Worm (Caenorhabditis elegans) whole organism, young adult: ENCODE data around the gene F48C5.2.
A peak's percentile ranks its signal among the peaks of the same experiment; 100 is the strongest.

Experiments used
- B0019.2 ChIP-seq: fragments of 200-800 bp; sonication (Bioruptor generic); conservative IDR thresholded peaks from 2 replicates; pipeline ENCODE4 v1.3.6; 2022; ENCODE audit warnings: missing genetic modification reagents, missing genetic modification characterization, missing compliant biosample characterization
- B0336.3 ChIP-seq: fragments of 200-800 bp; sonication (Bioruptor generic); IDR thresholded peaks from 2 replicates; pipeline ENCODE4 v1.3.6; 2022; ENCODE audit warnings: missing genetic modification characterization, missing compliant biosample characterization
- D2030.7 ChIP-seq: fragments of 200-800 bp; sonication (Bioruptor generic); IDR thresholded peaks from 2 replicates; pipeline ENCODE4 v1.3.6; 2022; ENCODE audit warnings: missing genetic modification reagents, missing genetic modification characterization, missing compliant biosample characterization
- F10E7.11 ChIP-seq: sonication (generic microtip); optimal IDR thresholded peaks from 2 replicates; lab custom pipeline; 2017; ENCODE audit warnings: mild to moderate bottlenecking, missing genetic modification characterization, moderate library complexity, missing compliant biosample characterization
- F23B12.7 ChIP-seq: sonication (generic microtip); optimal IDR thresholded peaks from 2 replicates; lab custom pipeline; 2017; ENCODE audit warnings: missing genetic modification characterization, mild to moderate bottlenecking, missing compliant biosample characterization, antibody characterized with exemption, moderate library complexity; ENCODE audit not compliant: insufficient read depth
- F33H1.4 ChIP-seq: fragments of 200-800 bp; sonication (Bioruptor generic); IDR thresholded peaks from 2 replicates; pipeline ENCODE4 v1.3.6; 2022; ENCODE audit warnings: missing genetic modification reagents, missing genetic modification characterization, missing compliant biosample characterization
- F37B4.10 ChIP-seq: fragments of 200-800 bp; sonication (Bioruptor generic); IDR thresholded peaks from 2 replicates; pipeline ENCODE4 v1.3.6; 2022; ENCODE audit warnings: missing genetic modification characterization, missing compliant biosample characterization
- F52B5.7 ChIP-seq: sonication (generic microtip); optimal IDR thresholded peaks from 2 replicates; lab custom pipeline; 2016; ENCODE audit warnings: mild to moderate bottlenecking, missing genetic modification characterization, missing compliant biosample characterization
- F57C9.4 ChIP-seq: sonication (generic microtip); optimal IDR thresholded peaks from 2 replicates; lab custom pipeline; 2017; ENCODE audit warnings: mild to moderate bottlenecking, missing genetic modification characterization, missing compliant biosample characterization
- T07F8.4 ChIP-seq: sonication (generic microtip); optimal IDR thresholded peaks from 2 replicates; lab custom pipeline; 2016; ENCODE audit warnings: mild to moderate bottlenecking, missing genetic modification characterization, moderate library complexity, missing compliant biosample characterization
- T26A5.8 ChIP-seq: sonication (generic microtip); optimal IDR thresholded peaks from 2 replicates; lab custom pipeline; 2016; ENCODE audit warnings: missing genetic modification characterization, missing compliant biosample characterization
- Y53F4B.3 ChIP-seq: fragments of 200-800 bp; sonication (Bioruptor generic); IDR thresholded peaks from 2 replicates; pipeline ENCODE4 v1.3.6; 2022; ENCODE audit warnings: missing genetic modification reagents, missing genetic modification characterization, missing compliant biosample characterization
- Y53G8AR.9 ChIP-seq: fragments of 200-800 bp; sonication (Bioruptor generic); conservative IDR thresholded peaks from 2 replicates; pipeline ENCODE4 v1.3.6; 2022; ENCODE audit warnings: missing genetic modification reagents, missing genetic modification characterization, missing compliant biosample characterization
- Y56A3A.18 ChIP-seq: fragments of 200-800 bp; sonication (Bioruptor generic); IDR thresholded peaks from 2 replicates; pipeline ENCODE4 v1.3.6; 2022; ENCODE audit warnings: missing genetic modification reagents, missing genetic modification characterization, missing compliant biosample characterization
- Y79H2A.3 ChIP-seq: fragments of 200-800 bp; sonication (Bioruptor generic); conservative IDR thresholded peaks from 2 replicates; pipeline ENCODE4 v1.3.6; 2022; ENCODE audit warnings: missing genetic modification reagents, missing genetic modification characterization, missing compliant biosample characterization
- Y95B8A.8 ChIP-seq: fragments of 200-800 bp; sonication (Bioruptor generic); IDR thresholded peaks from 2 replicates; pipeline ENCODE4 v1.3.6; 2022; ENCODE audit warnings: missing genetic modification reagents, missing genetic modification characterization, missing compliant biosample characterization
- aptf-3 ChIP-seq: fragments of 200-800 bp; sonication (Bioruptor generic); IDR thresholded peaks from 2 replicates; pipeline ENCODE4 v1.3.6; 2022; ENCODE audit warnings: missing genetic modification characterization, missing compliant biosample characterization
- cebp-1 ChIP-seq, 2 experiments: fragments of 200-800 bp in 1 of 2; sonication (Bioruptor generic) in 1 of 2; sonication (generic microtip) in 1 of 2; IDR thresholded peaks in 1 of 2; optimal IDR thresholded peaks in 1 of 2; 2 replicates each; pipeline versions ENCODE4 v1.3.6 to Lab custom; 2017 to 2022; ENCODE audit warnings: missing compliant biosample characterization in 2 of 2, missing genetic modification characterization in 2 of 2, mild to moderate bottlenecking in 1 of 2, missing genetic modification reagents in 1 of 2, moderate library complexity in 1 of 2
- ceh-40 ChIP-seq: fragments of 200-800 bp; sonication (Bioruptor generic); IDR thresholded peaks from 2 replicates; pipeline ENCODE4 v1.3.6; 2022; ENCODE audit warnings: missing genetic modification characterization, missing compliant biosample characterization
- ceh-58 ChIP-seq: fragments of 200-800 bp; sonication (Bioruptor generic); IDR thresholded peaks from 2 replicates; pipeline ENCODE4 v1.3.6; 2022; ENCODE audit warnings: missing genetic modification characterization, missing compliant biosample characterization
- ceh-79 ChIP-seq: sonication (generic microtip); optimal IDR thresholded peaks from 2 replicates; lab custom pipeline; 2017; ENCODE audit warnings: mild to moderate bottlenecking, missing genetic modification characterization, missing compliant biosample characterization
- chd-7 ChIP-seq: sonication (generic microtip); optimal IDR thresholded peaks from 2 replicates; lab custom pipeline; 2016; ENCODE audit warnings: mild to moderate bottlenecking, missing genetic modification characterization, moderate library complexity, missing compliant biosample characterization
- efl-1 ChIP-seq: fragments of 150-350 bp; optimal IDR thresholded peaks from 2 replicates; lab custom pipeline; 2014; ENCODE audit warnings: missing biosample characterization, missing genetic modification reagents, missing genetic modification characterization
- egl-18 ChIP-seq: fragments of 200-800 bp; sonication (Bioruptor generic); IDR thresholded peaks from 2 replicates; pipeline ENCODE4 v1.3.6; 2022; ENCODE audit warnings: missing genetic modification reagents, missing genetic modification characterization, missing compliant biosample characterization
- egl-44 ChIP-seq: fragments of 200-800 bp; sonication (Bioruptor generic); IDR thresholded peaks from 2 replicates; pipeline ENCODE4 v1.3.6; 2022; ENCODE audit warnings: missing genetic modification reagents, missing genetic modification characterization, missing compliant biosample characterization
- ekl-4 ChIP-seq: fragments of 200-800 bp; sonication (Bioruptor generic); IDR thresholded peaks from 2 replicates; pipeline ENCODE4 v1.3.6; 2022; ENCODE audit warnings: missing genetic modification reagents, missing genetic modification characterization, missing compliant biosample characterization
- ets-4 ChIP-seq: fragments of 200-800 bp; sonication (Bioruptor generic); optimal IDR thresholded peaks from 2 replicates; lab custom pipeline; 2018; ENCODE audit warnings: mild to moderate bottlenecking, missing genetic modification characterization, missing compliant biosample characterization
- hlh-26 ChIP-seq: fragments of 200-800 bp; sonication (Bioruptor generic); conservative IDR thresholded peaks from 2 replicates; pipeline ENCODE4 v1.3.6; 2022; ENCODE audit warnings: missing genetic modification reagents, missing genetic modification characterization, missing compliant biosample characterization
- hrde-1 ChIP-seq: sonication (generic microtip); optimal IDR thresholded peaks from 2 replicates; lab custom pipeline; 2016; ENCODE audit warnings: missing genetic modification characterization, mild to moderate bottlenecking, missing compliant biosample characterization, moderate library complexity, missing genotype, missing genetic modification reagents, borderline replicate concordance
- lin-54 ChIP-seq: fragments of 200-800 bp; sonication (Bioruptor generic); optimal IDR thresholded peaks from 2 replicates; lab custom pipeline; 2018; ENCODE audit warnings: mild to moderate bottlenecking, missing genetic modification characterization, missing compliant biosample characterization
- madf-6 ChIP-seq: fragments of 200-800 bp; sonication (Bioruptor generic); IDR thresholded peaks from 2 replicates; pipeline ENCODE4 v1.3.6; 2022; ENCODE audit warnings: missing genetic modification reagents, missing genetic modification characterization, missing compliant biosample characterization
- madf-8 ChIP-seq: fragments of 200-800 bp; sonication (Bioruptor generic); conservative IDR thresholded peaks from 2 replicates; pipeline ENCODE4 v1.3.6; 2022; ENCODE audit warnings: missing genetic modification reagents, missing genetic modification characterization, missing compliant biosample characterization
- mes-4 ChIP-seq: sonication (generic microtip); optimal IDR thresholded peaks from 2 replicates; lab custom pipeline; 2016; ENCODE audit warnings: missing genotype, missing genetic modification characterization, missing compliant biosample characterization
- nfya-1 ChIP-seq: sonication (generic microtip); optimal IDR thresholded peaks from 2 replicates; lab custom pipeline; 2017; ENCODE audit warnings: antibody characterized with exemption, missing compliant biosample characterization, missing genetic modification characterization, borderline replicate concordance; ENCODE audit not compliant: insufficient read depth
- nfyb-1 ChIP-seq: fragments of 200-800 bp; sonication (Bioruptor generic); IDR thresholded peaks from 2 replicates; pipeline ENCODE4 v1.3.6; 2022; ENCODE audit warnings: missing genetic modification reagents, missing genetic modification characterization, missing compliant biosample characterization
- nhr-120 ChIP-seq: fragments of 200-800 bp; sonication (Bioruptor generic); IDR thresholded peaks from 2 replicates; pipeline ENCODE4 v1.3.6; 2022; ENCODE audit warnings: missing genetic modification characterization, missing compliant biosample characterization
- nhr-27 ChIP-seq: fragments of 200-800 bp; sonication (Bioruptor generic); optimal IDR thresholded peaks from 2 replicates; lab custom pipeline; 2018; ENCODE audit warnings: mild to moderate bottlenecking, missing genetic modification characterization, moderate library complexity, missing compliant biosample characterization
- nhr-90 ChIP-seq: sonication (generic microtip); optimal IDR thresholded peaks from 2 replicates; lab custom pipeline; 2016; ENCODE audit warnings: missing genotype, mild to moderate bottlenecking, missing genetic modification characterization, missing compliant biosample characterization
- pbrm-1 ChIP-seq: fragments of 200-800 bp; sonication (Bioruptor generic); IDR thresholded peaks from 2 replicates; pipeline ENCODE4 v1.3.6; 2022; ENCODE audit warnings: missing genetic modification reagents, missing genetic modification characterization, missing compliant biosample characterization
- pha-4 ChIP-seq: fragments of 150-350 bp; sonication (generic microtip); optimal IDR thresholded peaks from 2 replicates; lab custom pipeline; 2014; ENCODE audit warnings: missing biosample characterization, missing genetic modification reagents, missing genetic modification characterization
- rpc-1 ChIP-seq, 2 experiments: fragments of 150-350 bp in 1 of 2; sonication (generic microtip) in 1 of 2; optimal IDR thresholded peaks; 2 replicates each; lab custom pipeline; 2014 to 2018; ENCODE audit warnings: missing biosample characterization in 1 of 2, missing genetic modification characterization in 1 of 2, missing genetic modification reagents in 1 of 2, missing genotype in 1 of 2
- sea-2 ChIP-seq: fragments of 200-800 bp; sonication (Bioruptor generic); IDR thresholded peaks from 2 replicates; pipeline ENCODE4 v1.3.6; 2022; ENCODE audit warnings: missing genetic modification characterization, missing compliant biosample characterization
- snpc-3.4 ChIP-seq: sonication (generic microtip); optimal IDR thresholded peaks from 2 replicates; lab custom pipeline; 2017; ENCODE audit warnings: missing genetic modification characterization, mild to moderate bottlenecking, missing compliant biosample characterization, antibody characterized with exemption, moderate library complexity, missing genotype, missing genetic modification reagents
- sptf-2 ChIP-seq: fragments of 200-800 bp; sonication (Bioruptor generic); optimal IDR thresholded peaks from 2 replicates; lab custom pipeline; 2018; ENCODE audit warnings: mild to moderate bottlenecking, missing genetic modification characterization, missing compliant biosample characterization
- tbp1 ChIP-seq: fragments of 200-800 bp; sonication (Bioruptor generic); optimal IDR thresholded peaks from 2 replicates; lab custom pipeline; 2018; ENCODE audit warnings: mild to moderate bottlenecking, missing genetic modification characterization, missing compliant biosample characterization
- tbx-9 ChIP-seq: sonication (generic microtip); optimal IDR thresholded peaks from 2 replicates; lab custom pipeline; 2016; ENCODE audit warnings: borderline replicate concordance, missing genetic modification characterization, inconsistent platforms, missing compliant biosample characterization
- unc-62 ChIP-seq: fragments of 150-350 bp; optimal IDR thresholded peaks from 2 replicates; lab custom pipeline; 2014; ENCODE audit warnings: missing biosample characterization, missing genetic modification reagents, missing genetic modification characterization
- zfh-2 ChIP-seq: fragments of 200-800 bp; sonication (Bioruptor generic); conservative IDR thresholded peaks from 2 replicates; pipeline ENCODE4 v1.3.6; 2022; ENCODE audit warnings: missing genetic modification reagents, missing genetic modification characterization, missing compliant biosample characterization

Gene F48C5.2

ce11 chrX:11471893-11472292 is 17.8 kb upstream of the F48C5.2 start (continued):
- TF ChIP-seq Y95B8A.8 (GFP tag; lab: Robert Waterston, UW), result peak; percentile 71; the same call in 1 of the 2 replicates
- TF ChIP-seq lin-54, result no peak
- TF ChIP-seq ekl-4 (GFP tag; lab: Robert Waterston, UW), result 0 out of 2 replicates have a peak, but pooled peaks have one; percentile 32
- peak; percentile 79 for TF ChIP-seq nfyb-1 (GFP tag; lab: Robert Waterston, UW)
- no peak for TF ChIP-seq D2030.7 (GFP tag; lab: Robert Waterston, UW)
- no peak for TF ChIP-seq ceh-79 (tag; lab: Kevin White, UChicago)
- TF ChIP-seq F10E7.11 (tag; lab: Kevin White, UChicago), result no peak
- TF ChIP-seq ceh-58, result no peak
- TF ChIP-seq nfya-1 (tag; lab: Kevin White, UChicago), result no peak
- TF ChIP-seq egl-44 (GFP tag; lab: Robert Waterston, UW), result 0 out of 2 replicates have a peak, but pooled peaks have one; percentile 31
- TF ChIP-seq ceh-40 (GFP tag; lab: Robert Waterston, UW), result no peak
- TF ChIP-seq rpc-1 (optimal IDR thresholded peaks at IDR 0.05; lab: Kevin White, UChicago), result no peak
- TF ChIP-seq rpc-1 (tag; optimal IDR thresholded peaks at IDR 0.05; lab: Kevin White, UChicago), result no peak
- no peak for TF ChIP-seq hlh-26
- TF ChIP-seq pha-4, result no peak
- no peak for TF ChIP-seq cebp-1 (GFP tag; IDR thresholded peaks at IDR 0.05; lab: Robert Waterston, UW)
- peak; percentile 71 for TF ChIP-seq cebp-1 (tag; optimal IDR thresholded peaks at IDR 0.05; lab: Kevin White, UChicago)
- no peak for TF ChIP-seq T26A5.8
- TF ChIP-seq sptf-2 (GFP tag; lab: Kevin White, UChicago), result no peak
- TF ChIP-seq egl-18 (GFP tag; lab: Robert Waterston, UW), result no peak
- no peak for TF ChIP-seq aptf-3 (GFP tag; lab: Robert Waterston, UW)
- TF ChIP-seq F33H1.4 (GFP tag; lab: Robert Waterston, UW), result no peak
- TF ChIP-seq B0336.3 (GFP tag; lab: Robert Waterston, UW), result peak; percentile 44; the same call in 1 of the 2 replicates
- TF ChIP-seq Y56A3A.18 (GFP tag; lab: Robert Waterston, UW), result no peak
- TF ChIP-seq tbp1 (GFP tag; lab: Kevin White, UChicago), result peak; percentile 18
- no peak for TF ChIP-seq sea-2 (GFP tag; lab: Robert Waterston, UW)
- TF ChIP-seq madf-6 (GFP tag; lab: Robert Waterston, UW), result no peak
- TF ChIP-seq nhr-27 (tag; lab: Kevin White, UChicago), result no peak
- peak; percentile 45 for TF ChIP-seq F52B5.7 (tag; lab: Kevin White, UChicago)
- no peak for TF ChIP-seq snpc-3.4 (tag; lab: Kevin White, UChicago)
- TF ChIP-seq Y53G8AR.9 (GFP tag; lab: Robert Waterston, UW), result 0 out of 2 replicates have a peak, but pooled peaks have one; percentile 32
- no peak for TF ChIP-seq hrde-1 (tag; lab: Kevin White, UChicago)
- no peak for TF ChIP-seq B0019.2 (GFP tag; lab: Robert Waterston, UW)
- TF ChIP-seq tbx-9, result no peak
- TF ChIP-seq nhr-120 (GFP tag; lab: Robert Waterston, UW), result no peak
- no peak for TF ChIP-seq madf-8 (GFP tag; lab: Robert Waterston, UW)
- no peak for TF ChIP-seq F23B12.7 (tag; lab: Kevin White, UChicago)
- TF ChIP-seq zfh-2 (GFP tag; lab: Robert Waterston, UW), result peak; percentile 73
- no peak for TF ChIP-seq F57C9.4
- TF ChIP-seq mes-4, result no peak
- TF ChIP-seq chd-7 (tag; lab: Kevin White, UChicago), result peak; percentile 66
- TF ChIP-seq T07F8.4 (tag; lab: Kevin White, UChicago), result no peak
- TF ChIP-seq F37B4.10, result 0 out of 2 replicates have a peak, but pooled peaks have one; percentile 68
- 0 out of 2 replicates have a peak, but pooled peaks have one; percentile 36 for TF ChIP-seq pbrm-1
- peak; percentile 22 for TF ChIP-seq nhr-90 (tag; lab: Kevin White, UChicago)
- no peak for TF ChIP-seq Y79H2A.3 (GFP tag; lab: Robert Waterston, UW)
- TF ChIP-seq Y53F4B.3, result no peak
- no peak for TF ChIP-seq efl-1
- TF ChIP-seq ets-4, result peak; percentile 2
- no peak for TF ChIP-seq unc-62 (GFP tag; lab: Kevin White, UChicago)
